Worm (Caenorhabditis elegans): ENCODE results near the gene Y70C5A.2.

The Y70C5A.2 gene

DNA sequence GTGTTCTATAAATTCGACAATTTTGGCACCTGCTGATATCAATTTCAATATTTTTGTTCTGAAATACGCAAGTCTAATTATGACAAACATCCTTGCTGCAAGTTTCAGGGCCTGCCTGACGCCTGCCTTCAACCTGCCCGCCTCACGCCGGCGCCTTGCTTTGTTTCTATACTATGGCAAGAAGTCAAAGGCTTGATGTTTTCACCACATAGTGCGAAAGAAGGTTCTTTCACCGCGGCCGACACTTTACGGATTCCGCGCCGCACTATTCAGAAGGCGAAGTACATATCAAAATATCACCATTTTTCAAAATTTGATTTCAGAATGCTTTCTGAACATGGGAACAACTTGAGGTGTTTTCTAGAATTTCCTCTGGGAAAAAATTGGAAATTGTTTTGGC lies 33.5 kb downstream of the Y70C5A.2 start:
- TF ChIP-seq ztf-1 (GFP tag; conservative IDR thresholded peaks at IDR 0.05) (no peak), nhr-11 (tag; optimal IDR thresholded peaks at IDR 0.05) (no peak), Y55F3AM.14 (GFP tag; optimal IDR thresholded peaks at IDR 0.05) (no peak), gmeb-1 (tag; optimal IDR thresholded peaks at IDR 0.05) (no peak), skn-1 (tag; optimal IDR thresholded peaks at IDR 0.05) (no peak), lsy-2 (tag; optimal IDR thresholded peaks at IDR 0.05) (no peak), peb-1 (tag; optimal IDR thresholded peaks at IDR 0.05) (no peak), lin-11 (tag; optimal IDR thresholded peaks at IDR 0.05) (no peak), unc-62 (GFP tag; optimal IDR thresholded peaks at IDR 0.05) (no peak), nhr-21 (tag; optimal IDR thresholded peaks at IDR 0.05) (no peak), nhr-6 (tag; optimal IDR thresholded peaks at IDR 0.05) (no peak), unc-39 (tag; optimal IDR thresholded peaks at IDR 0.05) (no peak)

DNA sequence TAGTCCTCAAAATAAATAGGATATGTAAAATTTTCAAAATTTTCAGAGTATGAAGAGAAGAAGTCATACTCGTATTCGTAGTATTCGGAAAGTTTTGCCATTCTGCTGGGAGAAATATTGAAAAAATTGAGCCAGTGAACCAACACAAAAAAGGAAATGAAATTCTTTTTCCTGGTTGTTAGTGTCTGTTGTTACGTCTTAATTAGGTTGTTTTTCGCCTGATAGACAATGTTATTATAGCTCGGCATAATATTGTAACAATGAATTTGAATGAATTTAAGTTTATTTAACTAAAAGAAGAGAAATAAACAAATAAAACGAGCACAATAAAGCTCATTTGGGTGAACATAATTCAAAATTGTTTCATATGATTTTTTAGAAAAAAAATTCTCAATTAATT lies 34.6 kb downstream of the Y70C5A.2 start, which contains the start of gene srw-73:
Gene srw-73 (minus strand): TSS at position 101 of the 400 bp plus-strand sequence.
- TF ChIP-seq lsy-2 (tag; optimal IDR thresholded peaks at IDR 0.05) (no peak), elt-1 (tag; optimal IDR thresholded peaks at IDR 0.05) (no peak), nhr-25 (tag; optimal IDR thresholded peaks at IDR 0.05) (no peak), nhr-77 (tag; optimal IDR thresholded peaks at IDR 0.05) (no peak), C34F6.9 (tag; optimal IDR thresholded peaks at IDR 0.05) (no peak), lin-11 (tag; optimal IDR thresholded peaks at IDR 0.05) (no peak), Y55F3AM.14 (GFP tag; optimal IDR thresholded peaks at IDR 0.05) (no peak), ztf-11 (tag; optimal IDR thresholded peaks at IDR 0.05) (no peak), nhr-11 (tag; optimal IDR thresholded peaks at IDR 0.05) (no peak), unc-39 (tag; optimal IDR thresholded peaks at IDR 0.05) (no peak), ceh-82 (tag; optimal IDR thresholded peaks at IDR 0.05) (no peak), elt-3 (tag; optimal IDR thresholded peaks at IDR 0.05) (no peak), nhr-12 (tag; optimal IDR thresholded peaks at IDR 0.05) (no peak), snpc-4 (tag; optimal IDR thresholded peaks at IDR 0.05) (no peak)

DNA sequence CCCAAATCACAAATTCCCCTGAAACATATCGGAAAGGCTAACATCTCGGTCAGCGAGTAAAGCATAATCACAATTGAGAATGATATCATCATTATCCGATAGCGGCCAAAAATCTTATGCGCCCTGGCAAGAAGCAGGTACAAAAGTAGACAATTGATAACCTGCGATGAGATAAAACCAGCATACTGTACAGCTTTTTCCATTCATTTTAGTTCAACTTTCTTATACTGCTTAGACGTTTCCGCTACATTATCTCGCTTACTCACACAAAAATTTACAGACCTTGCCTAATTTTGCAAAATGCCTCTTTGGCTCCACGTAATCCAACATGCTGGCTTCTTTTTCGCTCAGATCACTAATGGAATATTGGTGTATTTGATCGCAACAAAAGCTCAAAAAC lies 40.0 kb downstream of the Y70C5A.2 start, which contains the start of gene str-150:
Gene str-150 (plus strand): TSS at position 301 of the 400 bp plus-strand sequence.
- TF ChIP-seq lin-11 (tag; optimal IDR thresholded peaks at IDR 0.05) (no peak), nhr-129 (tag; optimal IDR thresholded peaks at IDR 0.05) (no peak), ceh-82 (tag; optimal IDR thresholded peaks at IDR 0.05) (no peak), dmd-4 (tag; optimal IDR thresholded peaks at IDR 0.05) (no peak), elt-1 (tag; optimal IDR thresholded peaks at IDR 0.05) (no peak), nhr-21 (tag; optimal IDR thresholded peaks at IDR 0.05) (no peak), nhr-10 (tag; optimal IDR thresholded peaks at IDR 0.05) (no peak), ceh-16 (tag; optimal IDR thresholded peaks at IDR 0.05) (no peak), ztf-4 (tag; optimal IDR thresholded peaks at IDR 0.05) (no peak), gmeb-1 (tag; optimal IDR thresholded peaks at IDR 0.05) (no peak), lin-39 (tag; optimal IDR thresholded peaks at IDR 0.05) (no peak), mdl-1 (tag; optimal IDR thresholded peaks at IDR 0.05) (no peak), mbf-1 (tag; optimal IDR thresholded peaks at IDR 0.05) (no peak), skn-1 (tag; optimal IDR thresholded peaks at IDR 0.05) (no peak), nhr-25 (tag; optimal IDR thresholded peaks at IDR 0.05) (no peak)

DNA sequence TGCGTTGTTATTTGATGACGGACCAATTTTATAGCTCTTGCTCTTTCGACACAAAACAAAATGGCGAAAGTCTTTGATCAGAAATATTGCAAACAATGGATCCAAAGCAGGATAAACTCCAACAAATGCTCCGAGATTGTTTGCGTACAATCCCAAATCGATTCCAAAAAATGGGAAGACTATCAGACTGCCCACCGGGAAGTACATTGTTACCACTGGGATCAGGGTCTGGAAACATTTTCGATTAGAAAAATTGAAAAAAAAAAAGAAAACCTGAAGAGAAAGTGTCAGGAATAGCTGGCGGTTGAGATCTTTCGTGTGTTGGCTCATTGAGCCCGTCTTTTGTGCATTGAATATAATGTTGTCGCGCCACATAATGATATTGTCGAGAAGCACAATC lies 42.0 kb downstream of the Y70C5A.2 start:
- no peak for TF ChIP-seq R02D3.7 (tag; optimal IDR thresholded peaks at IDR 0.05)
- TF ChIP-seq C34F6.9 (tag; optimal IDR thresholded peaks at IDR 0.05), result no peak
- TF ChIP-seq alr-1 (tag; optimal IDR thresholded peaks at IDR 0.05), result no peak
- no peak for TF ChIP-seq elt-1 (tag; optimal IDR thresholded peaks at IDR 0.05)
- TF ChIP-seq sma-9 (GFP tag; optimal IDR thresholded peaks at IDR 0.05), result no peak
- no peak for TF ChIP-seq sma-9 (tag; optimal IDR thresholded peaks at IDR 0.05)
- TF ChIP-seq unc-39 (tag; optimal IDR thresholded peaks at IDR 0.05), result no peak
- no peak for TF ChIP-seq zag-1 (tag; optimal IDR thresholded peaks at IDR 0.05)
- TF ChIP-seq gmeb-1 (tag; optimal IDR thresholded peaks at IDR 0.05), result no peak
- TF ChIP-seq elt-3 (tag; optimal IDR thresholded peaks at IDR 0.05), result no peak

DNA sequence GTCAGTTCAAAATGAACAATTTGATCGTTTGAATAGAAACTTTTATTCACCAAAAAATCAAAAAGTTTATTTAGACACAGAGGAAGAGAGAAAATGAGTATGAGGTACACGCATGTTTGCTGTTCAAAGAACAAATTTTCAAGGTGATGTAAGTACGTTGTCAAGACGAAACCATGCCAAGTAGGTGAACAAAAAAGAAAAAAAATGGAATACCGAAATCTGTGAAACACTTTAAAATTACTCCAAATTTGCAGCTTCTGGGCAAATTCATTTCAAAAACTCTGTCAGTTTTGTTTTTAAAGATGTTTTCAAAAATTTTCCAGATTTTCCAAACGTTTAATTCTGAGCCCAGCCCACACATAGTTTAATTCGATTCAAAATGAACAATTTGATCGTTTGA lies 42.6 kb downstream of the Y70C5A.2 start, which contains the start of gene nhr-271:
Gene nhr-271 (minus strand): TSS at position 101 of the 400 bp plus-strand sequence.
- no peak for TF ChIP-seq lin-13 (GFP tag; optimal IDR thresholded peaks at IDR 0.05)
- no peak for TF ChIP-seq skn-1 (tag; optimal IDR thresholded peaks at IDR 0.05)
- no peak for TF ChIP-seq dmd-4 (tag; optimal IDR thresholded peaks at IDR 0.05)
- TF ChIP-seq alr-1 (tag; optimal IDR thresholded peaks at IDR 0.05), result no peak
- no peak for TF ChIP-seq unc-62 (GFP tag; optimal IDR thresholded peaks at IDR 0.05)
- no peak for TF ChIP-seq mab-5 (tag; optimal IDR thresholded peaks at IDR 0.05)

All from whole organism, L2 larva.